Worm (Caenorhabditis elegans): ENCODE data around the gene srz-5.

- no peak for TF ChIP-seq ceh-19 (GFP tag; optimal IDR thresholded peaks at IDR 0.05)
- no peak for TF ChIP-seq pha-4 (tag; optimal IDR thresholded peaks at IDR 0.05)
- TF ChIP-seq ama-1 (optimal IDR thresholded peaks at IDR 0.05) = no peak
- TF ChIP-seq C38D4.7 (GFP tag; optimal IDR thresholded peaks at IDR 0.05) = no peak
- no peak for TF ChIP-seq sdc-2 (tag; optimal IDR thresholded peaks at IDR 0.05)
- TF ChIP-seq ceh-9 (tag; optimal IDR thresholded peaks at IDR 0.05) = no peak
- TF ChIP-seq ets-4 (tag; optimal IDR thresholded peaks at IDR 0.05) = no peak
Observed at ce11 chrII:3516175-3516574, 1.6 kb upstream of the srz-5 start.

Data from whole organism, late embryonic.